Worm (Caenorhabditis elegans) whole organism, L4 larva: Measurements from ENCODE around the gene Y43H11AL.1.

ENCODE experiments used
- D1046.2 ChIP-seq: fragments of 200-800 bp; sonication (Bioruptor generic); IDR thresholded peaks from 2 replicates; pipeline ENCODE4 v1.3.6; 2022; ENCODE audit warnings: missing genetic modification characterization, missing compliant biosample characterization
- F10B5.3 ChIP-seq: sonication (generic microtip); optimal IDR thresholded peaks from 2 replicates; lab custom pipeline; 2016; ENCODE audit warnings: mild to moderate bottlenecking, missing genetic modification characterization, missing compliant biosample characterization
- T20F7.1 ChIP-seq: fragments of 200-800 bp; sonication (Bioruptor generic); optimal IDR thresholded peaks from 2 replicates; lab custom pipeline; 2018; ENCODE audit warnings: mild to moderate bottlenecking, missing genetic modification characterization, missing compliant biosample characterization
- T26A8.4 ChIP-seq: fragments of 200-800 bp; sonication (Bioruptor generic); IDR thresholded peaks from 2 replicates; pipeline ENCODE4 v1.3.6; 2022; ENCODE audit warnings: missing genetic modification characterization, missing compliant biosample characterization
- Y105C5A.15 ChIP-seq: fragments of 200-800 bp; sonication (Bioruptor generic); IDR thresholded peaks from 2 replicates; pipeline ENCODE4 v1.3.6; 2022; ENCODE audit warnings: missing genetic modification characterization, missing compliant biosample characterization
- Y48G9A.11 ChIP-seq: fragments of 200-800 bp; sonication (Bioruptor generic); IDR thresholded peaks from 2 replicates; pipeline ENCODE4 v1.3.6; 2022; ENCODE audit warnings: missing genetic modification reagents, missing genetic modification characterization, missing compliant biosample characterization
- Y5F2A.4 ChIP-seq: fragments of 200-800 bp; sonication (Bioruptor generic); optimal IDR thresholded peaks from 2 replicates; lab custom pipeline; 2018; ENCODE audit warnings: mild to moderate bottlenecking, missing genetic modification characterization, missing compliant biosample characterization
- Y75B8A.6 ChIP-seq: fragments of 200-800 bp; sonication (Bioruptor generic); IDR thresholded peaks from 2 replicates; pipeline ENCODE4 v1.3.6; 2022; ENCODE audit warnings: missing genetic modification reagents, missing genetic modification characterization, missing compliant biosample characterization
- aha-1 ChIP-seq: fragments of 150-350 bp; peaks from one replicate; lab custom pipeline; 2014; ENCODE audit warnings: missing biosample characterization, missing genetic modification characterization
- ceh-32 ChIP-seq: sonication (generic microtip); optimal IDR thresholded peaks from 2 replicates; lab custom pipeline; 2016; ENCODE audit warnings: mild to moderate bottlenecking, missing genetic modification characterization, missing compliant biosample characterization; ENCODE audit not compliant: poor library complexity
- ceh-44 ChIP-seq: fragments of 200-800 bp; sonication (Bioruptor generic); IDR thresholded peaks from 2 replicates; pipeline ENCODE4 v1.3.6; 2022; ENCODE audit warnings: missing genetic modification reagents, missing genetic modification characterization, missing compliant biosample characterization
- ceh-62 ChIP-seq: sonication (generic microtip); optimal IDR thresholded peaks from 2 replicates; lab custom pipeline; 2017; ENCODE audit warnings: missing biosample characterization, missing genetic modification characterization
- ceh-82 ChIP-seq: sonication (generic microtip); optimal IDR thresholded peaks from 2 replicates; lab custom pipeline; 2017; ENCODE audit warnings: missing biosample characterization, missing genetic modification characterization
- ces-1 ChIP-seq: fragments of 150-350 bp; sonication (generic microtip); optimal IDR thresholded peaks from 4 replicates; lab custom pipeline; 2014; ENCODE audit warnings: missing biosample characterization, missing genetic modification reagents, missing genetic modification characterization
- cey-2 ChIP-seq: sonication (generic microtip); optimal IDR thresholded peaks from 3 replicates; lab custom pipeline; 2017; ENCODE audit warnings: missing genetic modification characterization, mild to moderate bottlenecking, missing compliant biosample characterization, antibody characterized with exemption, borderline replicate concordance; ENCODE audit not compliant: insufficient read depth
- daf-12 ChIP-seq: fragments of 150-350 bp; optimal IDR thresholded peaks from 2 replicates; lab custom pipeline; 2014; ENCODE audit warnings: missing biosample characterization, missing genetic modification reagents, missing genetic modification characterization
- daf-16 ChIP-seq, 3 experiments: sonication (generic microtip); optimal IDR thresholded peaks; 2 replicates each; lab custom pipeline; 2016 to 2017; ENCODE audit warnings: missing genetic modification characterization in 3 of 3, missing genetic modification reagents in 3 of 3, mild to moderate bottlenecking in 2 of 3, missing compliant biosample characterization in 2 of 3, missing biosample characterization in 1 of 3, moderate library complexity in 1 of 3
- daf-8 ChIP-seq: fragments of 200-800 bp; sonication (Bioruptor generic); IDR thresholded peaks from 2 replicates; pipeline ENCODE4 v1.3.6; 2022; ENCODE audit warnings: missing genetic modification characterization, missing compliant biosample characterization
- dmd-8 ChIP-seq: fragments of 200-800 bp; sonication (Bioruptor generic); IDR thresholded peaks from 2 replicates; pipeline ENCODE4 v1.3.6; 2022; ENCODE audit warnings: missing genetic modification characterization, missing compliant biosample characterization
- dpl-1 ChIP-seq: fragments of 150-350 bp; optimal IDR thresholded peaks from 2 replicates; lab custom pipeline; 2014; ENCODE audit warnings: missing biosample characterization, missing genetic modification reagents, missing genetic modification characterization
- duxl-1 ChIP-seq: sonication (generic microtip); optimal IDR thresholded peaks from 2 replicates; lab custom pipeline; 2016; ENCODE audit warnings: mild to moderate bottlenecking, missing genetic modification characterization, moderate library complexity, missing compliant biosample characterization; ENCODE audit not compliant: poor library complexity
- gei-8 ChIP-seq: fragments of 200-800 bp; sonication (Bioruptor generic); optimal IDR thresholded peaks from 2 replicates; lab custom pipeline; 2018; ENCODE audit warnings: mild to moderate bottlenecking, missing genetic modification characterization, missing compliant biosample characterization
- hif-1 ChIP-seq, 2 experiments: sonication (generic microtip); optimal IDR thresholded peaks; 2 replicates each; lab custom pipeline; 2016 to 2017; ENCODE audit warnings: missing compliant biosample characterization in 2 of 2, missing genetic modification characterization in 2 of 2, missing genetic modification reagents in 2 of 2, missing genotype in 2 of 2, mild to moderate bottlenecking in 1 of 2
- lim-7 ChIP-seq: fragments of 200-800 bp; sonication (Bioruptor generic); IDR thresholded peaks from 2 replicates; pipeline ENCODE4 v1.3.6; 2022; ENCODE audit warnings: missing genetic modification characterization, missing compliant biosample characterization
- lin-1 ChIP-seq: fragments of 200-800 bp; sonication (Bioruptor generic); IDR thresholded peaks from 2 replicates; pipeline ENCODE4 v1.3.6; 2022; ENCODE audit warnings: missing genetic modification reagents, missing genetic modification characterization, missing compliant biosample characterization
- lin-13 ChIP-seq: fragments of 150-350 bp; optimal IDR thresholded peaks from 2 replicates; lab custom pipeline; 2014; ENCODE audit warnings: missing biosample characterization, missing genetic modification reagents, missing genetic modification characterization
- lin-38 ChIP-seq: fragments of 200-800 bp; sonication (Bioruptor generic); IDR thresholded peaks from 2 replicates; pipeline ENCODE4 v1.3.6; 2022; ENCODE audit warnings: missing genetic modification reagents, missing genetic modification characterization, missing compliant biosample characterization
- lin-39 ChIP-seq: fragments of 150-350 bp; optimal IDR thresholded peaks from 2 replicates; lab custom pipeline; 2014; ENCODE audit warnings: missing biosample characterization, missing genetic modification reagents, missing genetic modification characterization
- madf-5 ChIP-seq, 2 experiments: fragments of 200-800 bp; sonication (Bioruptor generic); IDR thresholded peaks; 2 replicates each; pipeline ENCODE4 v1.3.6; 2022; ENCODE audit warnings: missing compliant biosample characterization in 2 of 2, missing genetic modification characterization in 2 of 2
- madf-9 ChIP-seq: fragments of 200-800 bp; sonication (Bioruptor generic); conservative IDR thresholded peaks from 2 replicates; pipeline ENCODE4 v1.3.6; 2022; ENCODE audit warnings: missing genetic modification reagents, missing genetic modification characterization, missing compliant biosample characterization
- mdt-29 ChIP-seq: fragments of 200-800 bp; sonication (Bioruptor generic); IDR thresholded peaks from 2 replicates; pipeline ENCODE4 v1.3.6; 2022; ENCODE audit warnings: missing genetic modification reagents, missing genetic modification characterization, missing compliant biosample characterization
- mep-1 ChIP-seq: fragments of 150-350 bp; sonication (generic microtip); optimal IDR thresholded peaks from 3 replicates; lab custom pipeline; 2014; ENCODE audit warnings: missing biosample characterization, missing genetic modification characterization
- nhr-102 ChIP-seq: sonication (generic microtip); optimal IDR thresholded peaks from 2 replicates; lab custom pipeline; 2016; ENCODE audit warnings: mild to moderate bottlenecking, missing genetic modification characterization, moderate library complexity, missing compliant biosample characterization
- nhr-111 ChIP-seq: fragments of 200-800 bp; sonication (Bioruptor generic); optimal IDR thresholded peaks from 2 replicates; lab custom pipeline; 2018; ENCODE audit warnings: mild to moderate bottlenecking, missing genetic modification characterization, missing compliant biosample characterization
- nhr-237 ChIP-seq: sonication (generic microtip); optimal IDR thresholded peaks from 2 replicates; lab custom pipeline; 2017; ENCODE audit warnings: missing biosample characterization, missing genetic modification characterization
- nhr-28 ChIP-seq: fragments of 150-350 bp; optimal IDR thresholded peaks from 2 replicates; lab custom pipeline; 2014; ENCODE audit warnings: missing biosample characterization, missing genetic modification characterization
- nhr-41 ChIP-seq: fragments of 200-800 bp; sonication (Bioruptor generic); IDR thresholded peaks from 2 replicates; pipeline ENCODE4 v1.3.6; 2022; ENCODE audit warnings: missing genetic modification reagents, missing genetic modification characterization, missing compliant biosample characterization
- nhr-77 ChIP-seq: fragments of 150-350 bp; optimal IDR thresholded peaks from 2 replicates; lab custom pipeline; 2014; ENCODE audit warnings: missing biosample characterization, missing genetic modification characterization
- saeg-2 ChIP-seq: fragments of 200-800 bp; sonication (Bioruptor generic); IDR thresholded peaks from 2 replicates; pipeline ENCODE4 v1.3.6; 2022; ENCODE audit warnings: missing genetic modification reagents, missing genetic modification characterization, missing compliant biosample characterization
- set-16 ChIP-seq: fragments of 200-800 bp; sonication (Bioruptor generic); IDR thresholded peaks from 2 replicates; pipeline ENCODE4 v1.3.6; 2022; ENCODE audit warnings: missing genetic modification reagents, missing genetic modification characterization, missing compliant biosample characterization
- snpc-4 ChIP-seq: fragments of 150-350 bp; optimal IDR thresholded peaks from 2 replicates; lab custom pipeline; 2014; ENCODE audit warnings: missing biosample characterization, missing genetic modification characterization
- unc-130 ChIP-seq: sonication (generic microtip); optimal IDR thresholded peaks from 2 replicates; lab custom pipeline; 2016; ENCODE audit warnings: missing genetic modification reagents, missing genetic modification characterization, missing compliant biosample characterization
- zip-11 ChIP-seq: fragments of 200-800 bp; sonication (Bioruptor generic); IDR thresholded peaks from 2 replicates; pipeline ENCODE4 v1.3.6; 2022; ENCODE audit warnings: missing genetic modification characterization, missing compliant biosample characterization
- zip-2 ChIP-seq: fragments of 150-350 bp; optimal IDR thresholded peaks from 2 replicates; lab custom pipeline; 2014; ENCODE audit warnings: missing biosample characterization, missing genetic modification characterization
- ztf-11 ChIP-seq: fragments of 150-350 bp; optimal IDR thresholded peaks from 2 replicates; lab custom pipeline; 2014; ENCODE audit warnings: missing biosample characterization, missing genetic modification characterization
- ztf-7 ChIP-seq: fragments of 150-350 bp; optimal IDR thresholded peaks from 2 replicates; lab custom pipeline; 2014; ENCODE audit warnings: missing biosample characterization, missing genetic modification characterization

The Y43H11AL.1 gene

DNA sequence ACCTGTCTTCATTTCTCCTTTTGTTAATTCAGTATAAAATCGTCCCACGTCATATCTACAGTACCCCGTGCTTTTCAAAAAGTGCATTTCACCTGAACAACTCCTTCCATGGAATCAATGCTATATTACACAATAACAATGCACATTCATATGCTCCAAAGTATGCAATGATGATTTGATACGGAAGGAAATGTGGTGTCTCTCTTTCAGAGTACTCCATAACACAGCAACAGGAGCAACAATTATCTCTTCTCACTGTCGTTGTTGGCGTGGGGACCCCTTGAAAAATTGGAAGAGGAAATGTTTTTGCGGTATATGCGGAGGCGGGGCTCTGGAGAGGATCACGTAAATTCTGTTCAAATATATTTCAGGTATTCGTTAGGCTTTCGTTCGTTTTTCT is 25.0 kb upstream of the Y43H11AL.1 start, which contains the start of gene cat-2:
cat-2 (plus strand) TSS at position 301 of the 400 bp plus-strand sequence.
- no peak for TF ChIP-seq madf-5 (GFP tag; IDR thresholded peaks at IDR 0.05; lab: Robert Waterston, UW)
- no peak for TF ChIP-seq hif-1 (tag; optimal IDR thresholded peaks at IDR 0.05; lab: Kevin White, UChicago)
- no peak for TF ChIP-seq nhr-41 (GFP tag; lab: Robert Waterston, UW)
- no peak for TF ChIP-seq ces-1
- TF ChIP-seq saeg-2 (GFP tag; lab: Robert Waterston, UW) = no peak
- TF ChIP-seq lin-1 (GFP tag; lab: Robert Waterston, UW) = no peak
- TF ChIP-seq lin-13 (GFP tag; lab: Kevin White, UChicago) = no peak
- no peak for TF ChIP-seq mdt-29
- TF ChIP-seq T20F7.1 (GFP tag; lab: Kevin White, UChicago) = no peak
- no peak for TF ChIP-seq zip-2 (tag; lab: Kevin White, UChicago)

DNA sequence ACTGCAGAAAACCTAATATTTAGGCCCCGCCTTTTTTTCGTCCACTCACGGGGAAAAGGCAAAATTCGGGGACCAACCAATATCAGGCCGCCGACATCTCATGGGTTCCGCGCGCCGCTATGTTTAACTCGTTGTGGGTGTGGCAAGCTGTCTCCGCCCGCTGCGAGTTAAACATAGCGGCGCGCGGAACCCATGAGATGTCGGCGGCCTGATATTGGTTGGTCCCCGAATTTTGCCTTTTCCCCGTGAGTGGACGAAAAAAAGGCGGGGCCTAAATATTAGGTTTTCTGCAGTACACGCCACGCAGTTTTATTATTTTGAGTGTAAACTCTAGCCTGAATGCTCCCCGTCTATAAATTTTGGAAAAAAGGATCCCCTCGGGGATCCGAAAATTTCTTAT is 23.2 kb upstream of the Y43H11AL.1 start:
- peak; percentile 75 for TF ChIP-seq aha-1 (tag; lab: Kevin White, UChicago)
- TF ChIP-seq, all 104 proteins: peak for 1; not testable (repeated sequence) for 103

DNA sequence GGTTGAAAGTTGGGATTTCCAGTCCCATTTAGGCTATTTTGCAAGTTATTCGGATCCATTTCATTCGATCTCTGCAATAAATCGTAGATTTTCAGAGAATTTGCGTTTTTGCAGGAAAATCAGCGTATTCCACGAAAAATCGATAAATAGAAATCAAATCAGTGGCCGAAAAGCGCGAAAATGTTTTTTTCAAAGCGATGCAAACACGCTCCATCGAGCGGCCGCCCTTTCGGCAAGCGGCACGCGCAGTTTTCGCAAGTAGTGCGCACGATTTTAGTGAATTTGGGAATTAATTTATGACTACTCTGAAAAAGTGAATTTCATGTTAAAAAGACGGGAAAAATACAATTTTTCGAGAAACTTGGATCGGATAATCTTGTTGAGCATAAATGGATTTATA is 22.6 kb upstream of the Y43H11AL.1 start:
- TF ChIP-seq unc-130 (GFP tag; lab: Kevin White, UChicago) (peak; percentile 92), set-16 (GFP tag; lab: Robert Waterston, UW) (peak; percentile 29; the same call in 1 of the 2 replicates), nhr-77 (peak; percentile 94), madf-9 (GFP tag; lab: Robert Waterston, UW) (peak; percentile 68; the same call in 1 of the 2 replicates), nhr-237 (tag; lab: Kevin White, UChicago) (peak; percentile 62), daf-16 (GFP tag; optimal IDR thresholded peaks at IDR 0.05; lab: Kevin White, UChicago) (peak; percentile 25 to 70), daf-16 (tag; optimal IDR thresholded peaks at IDR 0.05; lab: Kevin White, UChicago) (peak; percentile 80), lin-39 (tag; lab: Kevin White, UChicago) (no peak), Y48G9A.11 (GFP tag; lab: Robert Waterston, UW) (peak; percentile 83), mep-1 (tag; lab: Kevin White, UChicago) (peak; percentile 98), lin-13 (GFP tag; lab: Kevin White, UChicago) (peak; percentile 96), nhr-41 (GFP tag; lab: Robert Waterston, UW) (peak; percentile 40; the same call in 1 of the 2 replicates), ceh-32 (tag; lab: Kevin White, UChicago) (no peak), gei-8 (GFP tag; lab: Kevin White, UChicago) (no peak), D1046.2 (GFP tag; lab: Robert Waterston, UW) (no peak), ceh-44 (peak; percentile 86), Y105C5A.15 (GFP tag; lab: Robert Waterston, UW) (no peak), Y75B8A.6 (GFP tag; lab: Robert Waterston, UW) (no peak), nhr-102 (peak; percentile 91), nhr-111 (GFP tag; lab: Kevin White, UChicago) (no peak), lin-38 (peak; percentile 100), dpl-1 (peak; percentile 92), dmd-8 (GFP tag; lab: Robert Waterston, UW) (0 out of 2 replicates have a peak, but pooled peaks have one; percentile 16), daf-12 (tag; lab: Kevin White, UChicago) (no peak), Y5F2A.4 (GFP tag; lab: Kevin White, UChicago) (no peak), duxl-1 (tag; lab: Kevin White, UChicago) (peak; percentile 94), snpc-4 (tag; lab: Kevin White, UChicago) (no peak), mdt-29 (peak; percentile 46; the same call in 1 of the 2 replicates), T26A8.4 (peak; percentile 92), lin-1 (GFP tag; lab: Robert Waterston, UW) (0 out of 2 replicates have a peak, but pooled peaks have one; percentile 41), daf-8 (GFP tag; lab: Robert Waterston, UW) (no peak), F10B5.3 (tag; lab: Kevin White, UChicago) (peak; percentile 72), ztf-11 (tag; lab: Kevin White, UChicago) (no peak), ceh-82 (tag; lab: Kevin White, UChicago) (no peak), cey-2 (tag; lab: Kevin White, UChicago) (no peak), nhr-28 (tag; lab: Kevin White, UChicago) (peak; percentile 92), ceh-62 (tag; lab: Kevin White, UChicago) (no peak), zip-2 (tag; lab: Kevin White, UChicago) (peak; percentile 56), zip-11 (GFP tag; lab: Robert Waterston, UW) (no peak), ztf-7 (tag; lab: Kevin White, UChicago) (peak; percentile 44), lim-7 (peak; percentile 62; the same call in 1 of the 2 replicates)
